Fruit fly (Drosophila melanogaster): ENCODE measurements around the gene CG43739.

Gene CG43739

DNA sequence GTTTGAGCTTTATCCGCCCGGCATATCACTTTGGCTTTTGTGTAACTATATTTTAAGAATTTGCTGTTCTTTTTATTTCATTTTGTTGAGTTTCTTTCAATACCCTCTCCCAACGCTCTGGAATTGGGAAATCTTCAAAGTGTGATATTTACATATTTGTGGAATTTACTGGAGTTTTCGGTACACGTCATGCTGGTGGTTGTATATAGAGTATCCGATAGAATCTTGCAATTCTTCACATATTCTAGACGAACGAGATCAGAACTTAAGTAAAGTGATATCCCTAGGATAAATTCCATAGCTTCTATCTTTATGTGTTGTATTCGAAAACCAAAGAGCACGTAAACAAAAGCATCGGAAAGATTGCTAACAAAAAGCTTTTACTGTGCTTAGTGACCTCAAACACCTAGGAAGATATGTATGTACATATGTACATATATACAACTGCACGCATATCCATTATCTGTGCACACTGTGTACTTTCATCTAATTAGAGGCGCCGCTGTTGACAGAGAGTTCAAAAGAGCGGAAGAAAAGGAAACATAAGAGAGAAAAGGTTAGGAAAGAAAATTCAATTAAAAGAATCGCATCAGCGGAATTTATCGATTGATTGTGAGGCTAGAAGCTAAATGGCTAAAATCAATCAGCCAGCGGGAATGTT is 21.9 kb downstream of the CG43739 start (continued):
- peak; percentile 5 for TF ChIP-seq sug (tag; optimal IDR thresholded peaks at IDR 0.05)
- no peak for TF ChIP-seq CG7786 (GFP tag; optimal IDR thresholded peaks at IDR 0.05)
- no peak for TF ChIP-seq Hey (tag; optimal IDR thresholded peaks at IDR 0.05)
- TF ChIP-seq odd (GFP tag; optimal IDR thresholded peaks at IDR 0.05), result peak; percentile 53
- peak; percentile 42 for TF ChIP-seq CG18619 (GFP tag; optimal IDR thresholded peaks at IDR 0.05)
- TF ChIP-seq sna (GFP tag; IDR thresholded peaks at IDR 0.05; ENCODE audit: partially characterized antibody), result no peak
- TF ChIP-seq CG17802 (tag; optimal IDR thresholded peaks at IDR 0.05), result no peak
- no peak for TF ChIP-seq ERR (GFP tag; optimal IDR thresholded peaks at IDR 0.05)
- no peak for TF ChIP-seq Adf1 (GFP tag; IDR thresholded peaks at IDR 0.05)
- TF ChIP-seq inv (GFP tag; IDR thresholded peaks at IDR 0.05; ENCODE audit: partially characterized antibody), result no peak
- TF ChIP-seq CG6813 (GFP tag; optimal IDR thresholded peaks at IDR 0.05), result peak; percentile 60
- TF ChIP-seq CG9932 (GFP tag; IDR thresholded peaks at IDR 0.05), result no peak
- TF ChIP-seq CG8924 (tag; optimal IDR thresholded peaks at IDR 0.05), result peak; percentile 6
- TF ChIP-seq CHES-1-like (GFP tag; optimal IDR thresholded peaks at IDR 0.05), result no peak
- no peak for TF ChIP-seq slp2 (GFP tag; optimal IDR thresholded peaks at IDR 0.05)
- TF ChIP-seq en (GFP tag; optimal IDR thresholded peaks at IDR 0.05), result no peak
- TF ChIP-seq dpn (GFP tag; optimal IDR thresholded peaks at IDR 0.05), result no peak
- no peak for TF ChIP-seq bcd (GFP tag; optimal IDR thresholded peaks at IDR 0.05)
- TF ChIP-seq Gsc (GFP tag; IDR thresholded peaks at IDR 0.05), result no peak
- no peak for TF ChIP-seq Antp (GFP tag; optimal IDR thresholded peaks at IDR 0.05)
- no peak for TF ChIP-seq dmrt11E (tag; optimal IDR thresholded peaks at IDR 0.05)
- TF ChIP-seq disco-r (GFP tag; optimal IDR thresholded peaks at IDR 0.05), result no peak
- TF ChIP-seq pnt (GFP tag; optimal IDR thresholded peaks at IDR 0.05), result no peak
- no peak; the same call in 1 of the 2 replicates for TF ChIP-seq CG1024 (GFP tag; IDR thresholded peaks at IDR 0.05)
- no peak for TF ChIP-seq H2.0 (GFP tag; IDR thresholded peaks at IDR 0.05)
- no peak for TF ChIP-seq CG1832 (GFP tag; optimal IDR thresholded peaks at IDR 0.05)
- TF ChIP-seq chm (GFP tag; IDR thresholded peaks at IDR 0.05), result no peak; the same call in 1 of the 2 replicates
- peak; percentile 36; the same call in 1 of the 2 replicates for TF ChIP-seq ranshi (GFP tag; IDR thresholded peaks at IDR 0.05)
- no peak for TF ChIP-seq sim (GFP tag; IDR thresholded peaks at IDR 0.05)
- TF ChIP-seq unpg (GFP tag; optimal IDR thresholded peaks at IDR 0.05), result peak; percentile 49
- no peak for TF ChIP-seq sima (GFP tag; optimal IDR thresholded peaks at IDR 0.05)
- TF ChIP-seq CG17385 (GFP tag; optimal IDR thresholded peaks at IDR 0.05), result peak; percentile 54
- no peak for TF ChIP-seq nerfin-2 (GFP tag; IDR thresholded peaks at IDR 0.05; ENCODE audit: partially characterized antibody)
- TF ChIP-seq pfk (GFP tag; optimal IDR thresholded peaks at IDR 0.05), result peak; percentile 40
- TF ChIP-seq abd-A (tag; optimal IDR thresholded peaks at IDR 0.05), result no peak
- TF ChIP-seq Dref (GFP tag; IDR thresholded peaks at IDR 0.05), result no peak
- TF ChIP-seq NC2α (GFP tag; optimal IDR thresholded peaks at IDR 0.05), result no peak
- TF ChIP-seq CG1233 (GFP tag; optimal IDR thresholded peaks at IDR 0.05), result peak; percentile 78
- no peak for TF ChIP-seq vvl (GFP tag; IDR thresholded peaks at IDR 0.05)
- peak; percentile 56 for TF ChIP-seq oc (tag; optimal IDR thresholded peaks at IDR 0.05)
- TF ChIP-seq TFAM (GFP tag; optimal IDR thresholded peaks at IDR 0.05), result no peak
- TF ChIP-seq CG9609 (GFP tag; optimal IDR thresholded peaks at IDR 0.05), result no peak
- no peak for TF ChIP-seq CG10462 (GFP tag; optimal IDR thresholded peaks at IDR 0.05)
- no peak for TF ChIP-seq Dfd (GFP tag; optimal IDR thresholded peaks at IDR 0.05)
- TF ChIP-seq nau (GFP tag; optimal IDR thresholded peaks at IDR 0.05), result peak; percentile 51
- peak; percentile 35 for TF ChIP-seq CG12104 (GFP tag; optimal IDR thresholded peaks at IDR 0.05)
- no peak for TF ChIP-seq CG9876 (GFP tag; optimal IDR thresholded peaks at IDR 0.05)
- TF ChIP-seq CG30431 (GFP tag; optimal IDR thresholded peaks at IDR 0.05), result no peak
- TF ChIP-seq pros (GFP tag; optimal IDR thresholded peaks at IDR 0.05), result no peak
- no peak for TF ChIP-seq dysf (GFP tag; IDR thresholded peaks at IDR 0.05)
- TF ChIP-seq z (GFP tag; IDR thresholded peaks at IDR 0.05), result no peak
